Fruit fly (Drosophila melanogaster): Measurements from ENCODE around the gene Gapvd1.
A peak's percentile ranks its signal among the peaks of the same experiment; 100 is the strongest.

Gapvd1 gene

dm6 chrX:11359081-11359481 is 33.9 kb downstream of the Gapvd1 start, which contains the start of gene Pa1 (continued):
- TF ChIP-seq Bteb2 (GFP tag; optimal IDR thresholded peaks at IDR 0.05) (no peak), sens (GFP tag) (peak; percentile 52), Max (GFP tag; optimal IDR thresholded peaks at IDR 0.05) (no peak), E2f2 (GFP tag; IDR thresholded peaks at IDR 0.05) (peak; percentile 96), sug (tag; optimal IDR thresholded peaks at IDR 0.05) (peak; percentile 17), dmrt11E (tag; optimal IDR thresholded peaks at IDR 0.05) (no peak), CG12659 (GFP tag; optimal IDR thresholded peaks at IDR 0.05) (peak; percentile 18), Atf-2 (GFP tag; optimal IDR thresholded peaks at IDR 0.05) (no peak), gce (GFP tag; IDR thresholded peaks at IDR 0.05) (no peak), ato (GFP tag; IDR thresholded peaks at IDR 0.05; ENCODE audit: partially characterized antibody) (peak; percentile 39; the same call in 1 of the 2 replicates), MBD-R2 (GFP tag; IDR thresholded peaks at IDR 0.05) (peak; percentile 46), Rfx (GFP tag; IDR thresholded peaks at IDR 0.05) (peak; percentile 45; the same call in 1 of the 2 replicates), crc (GFP tag; optimal IDR thresholded peaks at IDR 0.05) (peak; percentile 5), Dp (GFP tag; optimal IDR thresholded peaks at IDR 0.05) (peak; percentile 91), inv (GFP tag; IDR thresholded peaks at IDR 0.05; ENCODE audit: partially characterized antibody) (peak; percentile 30), Fer1 (GFP tag; optimal IDR thresholded peaks at IDR 0.05) (peak; percentile 41), dpn (GFP tag; optimal IDR thresholded peaks at IDR 0.05) (peak in 1 of 2 experiments; percentile 24), CG14710 (tag; optimal IDR thresholded peaks at IDR 0.05) (peak; percentile 42), Bgb (GFP tag; IDR thresholded peaks at IDR 0.05; ENCODE audit: partially characterized antibody) (peak; percentile 80), Hsf (GFP tag; optimal IDR thresholded peaks at IDR 0.05) (peak; percentile 9), ro (GFP tag; IDR thresholded peaks at IDR 0.05) (no peak), Sin3A (optimal IDR thresholded peaks at IDR 0.05) (peak; percentile 7), Doc3 (GFP tag; IDR thresholded peaks at IDR 0.05; ENCODE audit: partially characterized antibody) (peak; percentile 55), CG33557 (GFP tag; optimal IDR thresholded peaks at IDR 0.05) (peak; percentile 0), CG17829 (tag; optimal IDR thresholded peaks at IDR 0.05) (peak; percentile 37), CG7963 (GFP tag; IDR thresholded peaks at IDR 0.05; ENCODE audit: partially characterized antibody) (peak; percentile 47; the same call in 1 of the 3 replicates), BEAF-32 (GFP tag; optimal IDR thresholded peaks at IDR 0.05) (peak; percentile 62), tup (GFP tag; optimal IDR thresholded peaks at IDR 0.05) (no peak), YL-1 (GFP tag; optimal IDR thresholded peaks at IDR 0.05) (peak; percentile 71), CG15514 (GFP tag; optimal IDR thresholded peaks at IDR 0.05) (peak; percentile 92), mam (GFP tag; optimal IDR thresholded peaks at IDR 0.05) (peak; percentile 13), mld (GFP tag; IDR thresholded peaks at IDR 0.05; ENCODE audit: partially characterized antibody) (0 out of 3 replicates have a peak, but pooled peaks have one; percentile 49), CG13287 (GFP tag; IDR thresholded peaks at IDR 0.05; ENCODE audit: partially characterized antibody) (peak; percentile 80), CG34224 (GFP tag; IDR thresholded peaks at IDR 0.05; ENCODE audit: partially characterized antibody) (peak; percentile 76), hbn (GFP tag; IDR thresholded peaks at IDR 0.05; ENCODE audit: partially characterized antibody) (peak; percentile 68), ci (GFP tag; IDR thresholded peaks at IDR 0.05) (peak; percentile 68; the same call in 2 of the 3 replicates), CG9932 (GFP tag; IDR thresholded peaks at IDR 0.05) (0 out of 2 replicates have a peak, but pooled peaks have one; percentile 26), stwl (tag; optimal IDR thresholded peaks at IDR 0.05) (peak; percentile 42), CG15601 (tag; optimal IDR thresholded peaks at IDR 0.05) (peak; percentile 5), amos (GFP tag; IDR thresholded peaks at IDR 0.05; ENCODE audit: partially characterized antibody) (peak; percentile 70; the same call in 1 of the 2 replicates), tna (GFP tag; IDR thresholded peaks at IDR 0.05; ENCODE audit: partially characterized antibody) (peak; percentile 64), stc (GFP tag; IDR thresholded peaks at IDR 0.05) (0 out of 2 replicates have a peak, but pooled peaks have one; percentile 16), Xrp1 (GFP tag; IDR thresholded peaks at IDR 0.05) (no peak), sd (tag; optimal IDR thresholded peaks at IDR 0.05) (no peak), chm (GFP tag; IDR thresholded peaks at IDR 0.05) (0 out of 2 replicates have a peak, but pooled peaks have one; percentile 12), knrl (GFP tag; IDR thresholded peaks at IDR 0.05; ENCODE audit: partially characterized antibody) (peak; percentile 49; the same call in 2 of the 3 replicates), Bdp1 (GFP tag; optimal IDR thresholded peaks at IDR 0.05) (no peak), Myb (GFP tag; optimal IDR thresholded peaks at IDR 0.05) (peak; percentile 8), NC2β (GFP tag; optimal IDR thresholded peaks at IDR 0.05) (no peak)

Data from whole organism, embryonic.